Worm (Caenorhabditis elegans): Measurements from ENCODE around the gene D2007.1.

DNA sequence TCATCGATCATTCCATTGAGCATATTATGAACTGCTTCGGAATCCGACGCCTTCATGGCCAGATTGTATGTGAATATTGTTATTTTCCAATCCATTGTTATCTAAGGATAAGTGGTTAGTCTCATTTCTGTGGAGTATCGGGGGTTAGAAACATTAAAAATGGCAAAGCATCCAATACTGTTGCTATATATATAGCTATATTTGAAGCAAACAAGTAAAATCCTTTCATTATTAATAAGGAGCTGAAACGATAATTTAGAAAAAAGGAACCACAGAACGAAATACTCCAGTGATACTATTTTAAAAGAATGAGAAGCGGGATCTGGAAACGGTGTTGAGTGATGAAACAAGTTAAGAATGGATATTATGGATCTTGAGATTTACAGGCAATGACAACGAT lies 6.0 kb downstream of the D2007.1 start, which contains the start of gene inpp-5K:
- TF ChIP-seq daf-12 (tag; optimal IDR thresholded peaks at IDR 0.05) (no peak), gei-8 (GFP tag; optimal IDR thresholded peaks at IDR 0.05) (no peak), attf-4 (tag; optimal IDR thresholded peaks at IDR 0.05) (no peak), ZK546.5 (tag; optimal IDR thresholded peaks at IDR 0.05) (no peak), nhr-237 (tag; optimal IDR thresholded peaks at IDR 0.05) (no peak), lim-7 (GFP tag; IDR thresholded peaks at IDR 0.05) (no peak), ztf-7 (tag; optimal IDR thresholded peaks at IDR 0.05) (no peak)

Measured in whole organism, L4 larva.